Fruit fly (Drosophila melanogaster) whole organism, embryonic: Measurements from ENCODE around the gene Cdc16.

Experiments
- Awh ChIP-seq: fragments of 200-800 bp; sonication (Bioruptor generic); IDR thresholded peaks from 2 replicates; pipeline ENCODE4, ENCODE4 v1.3.6; 2022; ENCODE audit warnings: missing biosample characterization, missing genetic modification characterization
- Blimp-1 ChIP-seq: fragments of 200-800 bp; sonication (Bioruptor generic); optimal IDR thresholded peaks from 3 replicates; lab custom pipeline; 2018; ENCODE audit warnings: missing biosample characterization, missing genetic modification characterization, mild to moderate bottlenecking, moderate library complexity, missing genetic modification reagents
- CG10543 ChIP-seq: fragments of 200-800 bp; sonication (Bioruptor generic); optimal IDR thresholded peaks from 3 replicates; lab custom pipeline; 2017; ENCODE audit warnings: missing biosample characterization, mild to moderate bottlenecking, missing genetic modification characterization, moderate library complexity
- CG10654 ChIP-seq: fragments of 200-800 bp; sonication (Bioruptor generic); optimal IDR thresholded peaks from 2 replicates; lab custom pipeline; 2016; ENCODE audit warnings: missing biosample characterization, missing genetic modification characterization
- CG10979 ChIP-seq: fragments of 200-800 bp; sonication (Bioruptor generic); optimal IDR thresholded peaks from 2 replicates; lab custom pipeline; 2018; ENCODE audit warnings: missing biosample characterization, mild to moderate bottlenecking, missing genetic modification characterization, moderate library complexity
- CG13424 ChIP-seq: fragments of 200-800 bp; sonication (Bioruptor generic); optimal IDR thresholded peaks from 2 replicates; lab custom pipeline; 2019; ENCODE audit warnings: missing biosample characterization, mild to moderate bottlenecking, missing genetic modification characterization, moderate library complexity
- CG15601 ChIP-seq: fragments of 200-800 bp; sonication (Bioruptor generic); optimal IDR thresholded peaks from 3 replicates; lab custom pipeline; 2019; ENCODE audit warnings: missing biosample characterization, mild to moderate bottlenecking, missing genetic modification characterization, moderate library complexity
- CG16863 ChIP-seq: fragments of 200-800 bp; sonication (Bioruptor generic); optimal IDR thresholded peaks from 3 replicates; lab custom pipeline; 2016; ENCODE audit warnings: missing biosample characterization, missing genetic modification characterization
- CG2199 ChIP-seq: fragments of 200-800 bp; sonication (Bioruptor generic); IDR thresholded peaks from 3 replicates; pipeline ENCODE4 v1.3.6; 2022; ENCODE audit warnings: missing biosample characterization, missing genetic modification characterization
- CG2202 ChIP-seq: fragments of 200-800 bp; sonication (Bioruptor generic); optimal IDR thresholded peaks from 2 replicates; lab custom pipeline; 2018; ENCODE audit warnings: missing biosample characterization, mild to moderate bottlenecking, missing genetic modification characterization
- CG31441 ChIP-seq: fragments of 200-800 bp; sonication (Bioruptor generic); IDR thresholded peaks from 2 replicates; pipeline ENCODE4 v1.3.6; 2022; ENCODE audit warnings: missing biosample characterization, missing genetic modification characterization
- CG4360 ChIP-seq: fragments of 200-800 bp; sonication (Bioruptor generic); IDR thresholded peaks from 2 replicates; pipeline ENCODE4 v1.3.6; 2022; ENCODE audit warnings: missing biosample characterization, missing genetic modification characterization
- CG43689 ChIP-seq: fragments of 200-800 bp; sonication (Bioruptor generic); IDR thresholded peaks from 2 replicates; pipeline ENCODE4 v1.3.6; 2022; ENCODE audit warnings: missing biosample characterization, missing genetic modification characterization
- CG4404 ChIP-seq: fragments of 200-800 bp; sonication (Bioruptor generic); IDR thresholded peaks from 2 replicates; pipeline ENCODE4 v1.3.6; 2022; ENCODE audit warnings: missing biosample characterization, missing genetic modification characterization
- CG8924 ChIP-seq: fragments of 200-800 bp; optimal IDR thresholded peaks from 3 replicates; lab custom pipeline; 2019; ENCODE audit warnings: missing biosample characterization, mild to moderate bottlenecking, missing genetic modification characterization, moderate library complexity
- Dbx ChIP-seq: fragments of 200-800 bp; sonication (Bioruptor generic); IDR thresholded peaks from 3 replicates; pipeline ENCODE4 v1.3.6; 2022; ENCODE audit warnings: missing biosample characterization, missing genetic modification characterization
- Doc3 ChIP-seq: fragments of 200-800 bp; sonication (Bioruptor generic); IDR thresholded peaks from 3 replicates; pipeline ENCODE4 v1.3.6; 2022; ENCODE audit warnings: missing biosample characterization, missing genetic modification characterization; ENCODE audit not compliant: partially characterized antibody
- Eip74EF ChIP-seq, 2 experiments: fragments of 200-800 bp in 1 of 2; fragments of >200 bp in 1 of 2; sonication (Bioruptor generic) in 1 of 2; optimal IDR thresholded peaks; 2 replicates each; lab custom pipeline; 2017 to 2019; ENCODE audit warnings: missing biosample characterization in 2 of 2, missing genetic modification characterization in 2 of 2, mild to moderate bottlenecking in 1 of 2, moderate library complexity in 1 of 2
- Fer1 ChIP-seq: fragments of 200-800 bp; sonication (Bioruptor generic); optimal IDR thresholded peaks from 2 replicates; lab custom pipeline; 2017; ENCODE audit warnings: missing biosample characterization, mild to moderate bottlenecking, missing genetic modification characterization
- Hsf ChIP-seq: fragments of 200-800 bp; sonication (Bioruptor generic); optimal IDR thresholded peaks from 3 replicates; lab custom pipeline; 2016; ENCODE audit warnings: missing biosample characterization, missing genetic modification characterization
- Mes4 ChIP-seq: fragments of 200-800 bp; sonication (Bioruptor generic); optimal IDR thresholded peaks from 2 replicates; lab custom pipeline; 2016; ENCODE audit warnings: missing biosample characterization, missing genetic modification characterization
- Optix ChIP-seq: fragments of 200-800 bp; sonication (Bioruptor generic); IDR thresholded peaks from 3 replicates; pipeline ENCODE4 v1.3.6; 2022; ENCODE audit warnings: missing biosample characterization, missing genetic modification characterization
- Scr ChIP-seq: fragments of 200-800 bp; sonication (Bioruptor generic); IDR thresholded peaks from 2 replicates; pipeline ENCODE4 v1.3.6; 2022; ENCODE audit warnings: missing biosample characterization, missing genetic modification characterization; ENCODE audit not compliant: partially characterized antibody
- Sry-β ChIP-seq: fragments of 200-800 bp; sonication (Bioruptor generic); optimal IDR thresholded peaks from 2 replicates; lab custom pipeline; 2018; ENCODE audit warnings: missing biosample characterization, mild to moderate bottlenecking, missing genetic modification characterization, moderate library complexity
- Ssrp ChIP-seq: fragments of 200-800 bp; sonication (Bioruptor generic); optimal IDR thresholded peaks from 2 replicates; lab custom pipeline; 2018; ENCODE audit warnings: missing biosample characterization, mild to moderate bottlenecking, missing genetic modification characterization, moderate library complexity
- Tbp ChIP-seq: fragments of >200 bp; optimal IDR thresholded peaks from 2 replicates; lab custom pipeline; 2018; ENCODE audit warnings: missing biosample characterization, missing genetic modification characterization
- ara ChIP-seq: fragments of 200-800 bp; sonication (Bioruptor generic); IDR thresholded peaks from 2 replicates; pipeline ENCODE4 v1.3.6; 2022; ENCODE audit warnings: missing biosample characterization, missing genetic modification characterization
- ase ChIP-seq: fragments of 200-800 bp; sonication (Bioruptor generic); IDR thresholded peaks from 3 replicates; pipeline ENCODE4 v1.3.6; 2022; ENCODE audit warnings: missing biosample characterization, missing genetic modification characterization
- chinmo ChIP-seq: fragments of 200-800 bp; sonication (Bioruptor generic); IDR thresholded peaks from 4 replicates; pipeline ENCODE4 v1.3.6; 2022; ENCODE audit warnings: missing biosample characterization, missing genetic modification characterization; ENCODE audit not compliant: partially characterized antibody
- chn ChIP-seq: fragments of 200-800 bp; sonication (Bioruptor generic); optimal IDR thresholded peaks from 2 replicates; lab custom pipeline; 2016; ENCODE audit warnings: missing biosample characterization, missing genetic modification characterization
- crol ChIP-seq: fragments of 200-800 bp; sonication (Bioruptor generic); IDR thresholded peaks from 2 replicates; pipeline ENCODE4 v1.3.6; 2022; ENCODE audit warnings: missing biosample characterization, missing genetic modification characterization
- danr ChIP-seq: fragments of 200-800 bp; sonication (Bioruptor generic); IDR thresholded peaks from 2 replicates; pipeline ENCODE4 v1.3.6; 2022; ENCODE audit warnings: missing biosample characterization, missing genetic modification characterization
- dmrt11E ChIP-seq: fragments of 200-800 bp; sonication (Bioruptor generic); optimal IDR thresholded peaks from 3 replicates; lab custom pipeline; 2018; ENCODE audit warnings: missing biosample characterization, mild to moderate bottlenecking, missing genetic modification characterization, moderate library complexity
- gcm ChIP-seq: fragments of 200-800 bp; sonication (Bioruptor generic); optimal IDR thresholded peaks from 2 replicates; lab custom pipeline; 2019; ENCODE audit warnings: missing biosample characterization, mild to moderate bottlenecking, missing genetic modification characterization, moderate library complexity
- grau ChIP-seq: fragments of 200-800 bp; optimal IDR thresholded peaks from 3 replicates; lab custom pipeline; 2019; ENCODE audit warnings: missing biosample characterization, mild to moderate bottlenecking, missing genetic modification characterization, moderate library complexity
- gsb-n ChIP-seq: fragments of 200-800 bp; sonication (Bioruptor generic); optimal IDR thresholded peaks from 3 replicates; lab custom pipeline; 2018; ENCODE audit warnings: missing biosample characterization, mild to moderate bottlenecking, missing genetic modification characterization
- hb ChIP-seq: fragments of 200-800 bp; sonication (Bioruptor generic); IDR thresholded peaks from 3 replicates; pipeline ENCODE4 v1.3.6; 2022; ENCODE audit warnings: missing biosample characterization, missing genetic modification characterization; ENCODE audit not compliant: partially characterized antibody
- ken ChIP-seq: fragments of 200-800 bp; sonication (Bioruptor generic); IDR thresholded peaks from 3 replicates; pipeline ENCODE4 v1.3.6; 2022; ENCODE audit warnings: missing biosample characterization, missing genetic modification characterization
- mirr ChIP-seq: fragments of 200-800 bp; sonication (Bioruptor generic); optimal IDR thresholded peaks from 3 replicates; lab custom pipeline; 2018; ENCODE audit warnings: missing biosample characterization, mild to moderate bottlenecking, missing genetic modification characterization
- oc ChIP-seq: fragments of 200-800 bp; sonication (Bioruptor generic); optimal IDR thresholded peaks from 2 replicates; lab custom pipeline; 2018; ENCODE audit warnings: missing biosample characterization, mild to moderate bottlenecking, missing genetic modification characterization, moderate library complexity
- pan ChIP-seq, 4 experiments: fragments of >200 bp in 3 of 4; fragments of 200-800 bp in 1 of 4; sonication (Bioruptor generic) in 1 of 4; optimal IDR thresholded peaks in 3 of 4; IDR thresholded peaks in 1 of 4; 2 replicates each; pipeline versions ENCODE4 v1.3.6 to Lab custom; 2017 to 2022; ENCODE audit warnings: missing biosample characterization in 2 of 4, missing genetic modification characterization in 2 of 4, mixed read lengths in 1 of 4
- sob ChIP-seq: fragments of 200-800 bp; sonication (Bioruptor generic); IDR thresholded peaks from 2 replicates; pipeline ENCODE4 v1.3.6; 2022; ENCODE audit warnings: missing biosample characterization, missing genetic modification characterization
- sr ChIP-seq: fragments of 200-800 bp; sonication (Bioruptor generic); IDR thresholded peaks from 3 replicates; pipeline ENCODE4 v1.3.6; 2022; ENCODE audit warnings: missing biosample characterization, missing genetic modification characterization
- stwl ChIP-seq: fragments of 200-800 bp; sonication (Bioruptor generic); optimal IDR thresholded peaks from 3 replicates; lab custom pipeline; 2018; ENCODE audit warnings: missing biosample characterization, mild to moderate bottlenecking, missing genetic modification characterization, moderate library complexity
- wor ChIP-seq: fragments of 200-800 bp; sonication (Bioruptor generic); IDR thresholded peaks from 2 replicates; pipeline ENCODE4 v1.3.6; 2022; ENCODE audit warnings: missing biosample characterization, missing genetic modification characterization
- zen ChIP-seq: fragments of 200-800 bp; sonication (Bioruptor generic); optimal IDR thresholded peaks from 3 replicates; lab custom pipeline; 2018; ENCODE audit warnings: missing biosample characterization, mild to moderate bottlenecking, missing genetic modification characterization, moderate library complexity
- zf30C ChIP-seq: fragments of 200-800 bp; sonication (Bioruptor generic); optimal IDR thresholded peaks from 3 replicates; lab custom pipeline; 2018; ENCODE audit warnings: missing biosample characterization, mild to moderate bottlenecking, missing genetic modification characterization
- zfh1 ChIP-seq: fragments of 200-800 bp; sonication (Bioruptor generic); IDR thresholded peaks from 3 replicates; pipeline ENCODE4 v1.3.6; 2022; ENCODE audit warnings: missing biosample characterization, missing genetic modification characterization

Cdc16 gene

dm6 chr3R:23303297-23303696 lies 22.3 kb downstream of the Cdc16 start (continued):
- 0 out of 3 replicates have a peak, but pooled peaks have one; percentile 28 for TF ChIP-seq CG2199 (GFP tag; lab: Robert Waterston, UW)
- peak; percentile 36 for TF ChIP-seq chn (GFP tag; lab: Kevin White, UChicago)
- no peak for TF ChIP-seq pan (optimal IDR thresholded peaks at IDR 0.05; lab: Kevin White, UChicago)
- TF ChIP-seq pan (GFP tag; optimal IDR thresholded peaks at IDR 0.05 in 1 of 2, IDR thresholded peaks at IDR 0.05 in 1 of 2): peak in 1 of 2 experiments; percentile 40
- peak; percentile 83 for TF ChIP-seq dmrt11E (tag; lab: Kevin White, UChicago)
- peak; percentile 42 for TF ChIP-seq gsb-n (tag; lab: Kevin White, UChicago)
- peak; percentile 12 for TF ChIP-seq Ssrp (tag; lab: Kevin White, UChicago)
- TF ChIP-seq CG13424 (tag; lab: Kevin White, UChicago): no peak
- no peak for TF ChIP-seq Scr
- no peak for TF ChIP-seq CG10543
- no peak for TF ChIP-seq stwl
- TF ChIP-seq Blimp-1 (GFP tag; lab: Kevin White, UChicago): peak; percentile 23
- peak; percentile 59 for TF ChIP-seq CG4360
- TF ChIP-seq CG43689 (GFP tag; lab: Robert Waterston, UW): no peak
- peak; percentile 62 for TF ChIP-seq CG8924
- TF ChIP-seq Mes4 (GFP tag; lab: Kevin White, UChicago): peak; percentile 39
- TF ChIP-seq zfh1 (GFP tag; lab: Robert Waterston, UW): peak; percentile 71; the same call in 2 of the 3 replicates
- TF ChIP-seq ara (GFP tag; lab: Robert Waterston, UW): peak; percentile 51; the same call in 1 of the 2 replicates
- TF ChIP-seq wor (GFP tag; lab: Robert Waterston, UW): no peak
- TF ChIP-seq mirr: no peak
- peak; percentile 87 for TF ChIP-seq zf30C (GFP tag; lab: Kevin White, UChicago)
- TF ChIP-seq sr (GFP tag; lab: Robert Waterston, UW): no peak
- no peak for TF ChIP-seq Eip74EF (GFP tag; optimal IDR thresholded peaks at IDR 0.05; lab: Kevin White, UChicago)
- TF ChIP-seq zen: peak; percentile 38
- TF ChIP-seq CG16863 (GFP tag; lab: Kevin White, UChicago): peak; percentile 32
- TF ChIP-seq ken (GFP tag; lab: Robert Waterston, UW): no peak
- no peak for TF ChIP-seq Sry-β (GFP tag; lab: Kevin White, UChicago)
- peak; percentile 71 for TF ChIP-seq CG10979 (tag; lab: Kevin White, UChicago)

- TF ChIP-seq crol (GFP tag; lab: Robert Waterston, UW): peak; percentile 78
- TF ChIP-seq CG31441 (GFP tag; lab: Robert Waterston, UW): no peak
- 0 out of 3 replicates have a peak, but pooled peaks have one; percentile 55 for TF ChIP-seq CG2199 (GFP tag; lab: Robert Waterston, UW)
Measured at dm6 chr3R:23306828-23307227, 25.8 kb downstream of the Cdc16 start.

dm6 chr3R:23309690-23310089 lies 28.7 kb downstream of the Cdc16 start:
- TF ChIP-seq Fer1 (GFP tag; lab: Kevin White, UChicago) (no peak), chinmo (0 out of 4 replicates have a peak, but pooled peaks have one; percentile 49), gcm (peak; percentile 88), Doc3 (GFP tag; lab: Robert Waterston, UW) (no peak), CG2202 (no peak), CG43689 (GFP tag; lab: Robert Waterston, UW) (no peak), sob (GFP tag; lab: Robert Waterston, UW) (no peak), ase (GFP tag; lab: Robert Waterston, UW) (no peak), gsb-n (tag; lab: Kevin White, UChicago) (peak; percentile 56), CG15601 (tag; lab: Kevin White, UChicago) (no peak), hb (GFP tag; lab: Robert Waterston, UW) (no peak), CG4404 (GFP tag; lab: Robert Waterston, UW) (no peak), CG10654 (GFP tag; lab: Kevin White, UChicago) (no peak), Optix (GFP tag; lab: Robert Waterston, UW) (no peak), Dbx (GFP tag; lab: Robert Waterston, UW) (no peak), oc (tag; lab: Kevin White, UChicago) (peak; percentile 19), danr (GFP tag; lab: Robert Waterston, UW) (no peak), Tbp (GFP tag; lab: Kevin White, UChicago) (no peak), grau (tag; lab: Kevin White, UChicago) (no peak), Hsf (no peak), Awh (peak; percentile 93)
